Worm (Caenorhabditis elegans) whole organism, L3 larva: Measurements from ENCODE around the gene M163.1.

Experiments
- R02D3.7 ChIP-seq: fragments of 150-350 bp; optimal IDR thresholded peaks from 2 replicates; lab custom pipeline; 2014; ENCODE audit warnings: missing biosample characterization, missing genetic modification characterization
- aly-2 ChIP-seq: fragments of 150-350 bp; optimal IDR thresholded peaks from 2 replicates; lab custom pipeline; 2014; ENCODE audit warnings: missing biosample characterization, missing genetic modification characterization
- ama-1 ChIP-seq: fragments of 150-350 bp; optimal IDR thresholded peaks from 2 replicates; lab custom pipeline; 2018
- ceh-16 ChIP-seq: sonication (generic microtip); optimal IDR thresholded peaks from 2 replicates; lab custom pipeline; 2017; ENCODE audit warnings: missing biosample characterization, missing genetic modification characterization
- ceh-28 ChIP-seq: fragments of 150-350 bp; optimal IDR thresholded peaks from 2 replicates; lab custom pipeline; 2014; ENCODE audit warnings: missing biosample characterization, missing genetic modification reagents, missing genetic modification characterization
- ceh-82 ChIP-seq: fragments of 150-350 bp; optimal IDR thresholded peaks from 2 replicates; lab custom pipeline; 2014; ENCODE audit warnings: missing biosample characterization, missing genetic modification characterization
- ceh-9 ChIP-seq: sonication (generic microtip); optimal IDR thresholded peaks from 2 replicates; lab custom pipeline; 2018; ENCODE audit warnings: missing biosample characterization, missing genetic modification characterization
- egl-5 ChIP-seq: fragments of 150-350 bp; optimal IDR thresholded peaks from 2 replicates; lab custom pipeline; 2017; ENCODE audit warnings: missing biosample characterization, missing genetic modification reagents, missing genetic modification characterization, inconsistent platforms
- elt-1 ChIP-seq: fragments of 150-350 bp; optimal IDR thresholded peaks from 2 replicates; lab custom pipeline; 2014; ENCODE audit warnings: missing biosample characterization, missing genetic modification characterization
- elt-2 ChIP-seq: sonication (generic microtip); optimal IDR thresholded peaks from 2 replicates; lab custom pipeline; 2016; ENCODE audit warnings: missing genetic modification reagents, mild to moderate bottlenecking, missing genetic modification characterization, missing compliant biosample characterization
- elt-3 ChIP-seq, 3 experiments: fragments of 150-350 bp in 1 of 3; sonication (generic microtip) in 2 of 3; optimal IDR thresholded peaks; 2 replicates in 2 of 3; 4 replicates in 1 of 3; lab custom pipeline; 2014 to 2017; ENCODE audit warnings: missing biosample characterization in 3 of 3, missing genetic modification characterization in 3 of 3
- eor-1 ChIP-seq, 2 experiments: fragments of 150-350 bp; optimal IDR thresholded peaks; 2 replicates each; lab custom pipeline; 2014 to 2018; ENCODE audit warnings: missing biosample characterization in 2 of 2, missing genetic modification characterization in 2 of 2
- fkh-10 ChIP-seq: sonication (generic microtip); optimal IDR thresholded peaks from 2 replicates; lab custom pipeline; 2017; ENCODE audit warnings: missing biosample characterization, missing genetic modification reagents, missing genetic modification characterization
- fos-1 ChIP-seq: fragments of 150-350 bp; optimal IDR thresholded peaks from 2 replicates; lab custom pipeline; 2014; ENCODE audit warnings: missing biosample characterization, missing genetic modification characterization
- hmg-11 ChIP-seq: sonication (generic microtip); optimal IDR thresholded peaks from 2 replicates; lab custom pipeline; 2016; ENCODE audit warnings: missing genetic modification characterization, missing compliant biosample characterization
- jun-1 ChIP-seq: fragments of 150-350 bp; optimal IDR thresholded peaks from 2 replicates; lab custom pipeline; 2014; ENCODE audit warnings: missing biosample characterization, missing genetic modification reagents, missing genetic modification characterization
- lin-15B ChIP-seq: fragments of 150-350 bp; optimal IDR thresholded peaks from 2 replicates; lab custom pipeline; 2014; ENCODE audit warnings: missing biosample characterization, missing genetic modification characterization
- lin-39 ChIP-seq: fragments of 150-350 bp; optimal IDR thresholded peaks from 2 replicates; lab custom pipeline; 2018; ENCODE audit warnings: missing biosample characterization, missing genetic modification reagents, missing genetic modification characterization
- lsy-12 ChIP-seq: sonication (generic microtip); optimal IDR thresholded peaks from 2 replicates; lab custom pipeline; 2016; ENCODE audit warnings: mild to moderate bottlenecking, missing genetic modification characterization, missing compliant biosample characterization
- mdl-1 ChIP-seq: fragments of 150-350 bp; optimal IDR thresholded peaks from 2 replicates; lab custom pipeline; 2014; ENCODE audit warnings: missing biosample characterization, missing genetic modification characterization
- mml-1 ChIP-seq: fragments of 150-350 bp; sonication (generic microtip); optimal IDR thresholded peaks from 3 replicates; lab custom pipeline; 2014; ENCODE audit warnings: missing biosample characterization, missing genetic modification characterization
- nfya-1 ChIP-seq: sonication (generic microtip); optimal IDR thresholded peaks from 2 replicates; lab custom pipeline; 2017; ENCODE audit warnings: missing genetic modification characterization, mild to moderate bottlenecking, missing compliant biosample characterization, antibody characterized with exemption, moderate library complexity; ENCODE audit not compliant: insufficient read depth
- nhr-11 ChIP-seq: fragments of 150-350 bp; optimal IDR thresholded peaks from 2 replicates; lab custom pipeline; 2014; ENCODE audit warnings: missing biosample characterization, missing genetic modification characterization
- nhr-12 ChIP-seq: fragments of 150-350 bp; optimal IDR thresholded peaks from 2 replicates; lab custom pipeline; 2014; ENCODE audit warnings: missing biosample characterization, missing genetic modification characterization
- nhr-23 ChIP-seq: fragments of 150-350 bp; optimal IDR thresholded peaks from 2 replicates; lab custom pipeline; 2014; ENCODE audit warnings: missing biosample characterization, missing genetic modification reagents, missing genetic modification characterization
- nhr-237 ChIP-seq: fragments of 150-350 bp; optimal IDR thresholded peaks from 2 replicates; lab custom pipeline; 2014; ENCODE audit warnings: missing biosample characterization, missing genetic modification characterization
- nhr-25 ChIP-seq: sonication (generic microtip); optimal IDR thresholded peaks from 2 replicates; lab custom pipeline; 2017; ENCODE audit warnings: missing biosample characterization, missing genetic modification characterization
- nhr-43 ChIP-seq: sonication (generic microtip); optimal IDR thresholded peaks from 2 replicates; lab custom pipeline; 2016; ENCODE audit warnings: mild to moderate bottlenecking, missing genetic modification characterization, missing compliant biosample characterization; ENCODE audit not compliant: poor library complexity, severe bottlenecking
- nhr-67 ChIP-seq: fragments of 150-350 bp; optimal IDR thresholded peaks from 2 replicates; lab custom pipeline; 2014; ENCODE audit warnings: missing biosample characterization, missing genetic modification characterization
- nhr-76 ChIP-seq: fragments of 150-350 bp; sonication (generic microtip); optimal IDR thresholded peaks from 5 replicates; lab custom pipeline; 2014; ENCODE audit warnings: missing biosample characterization, missing genetic modification characterization
- nhr-77 ChIP-seq: fragments of 150-350 bp; optimal IDR thresholded peaks from 2 replicates; lab custom pipeline; 2014; ENCODE audit warnings: missing biosample characterization, missing genetic modification characterization
- pha-4 ChIP-seq: fragments of 150-350 bp; optimal IDR thresholded peaks from 2 replicates; lab custom pipeline; 2014; ENCODE audit warnings: missing biosample characterization, missing genetic modification reagents, missing genetic modification characterization
- pqm-1 ChIP-seq: fragments of 150-350 bp; optimal IDR thresholded peaks from 2 replicates; lab custom pipeline; 2017; ENCODE audit warnings: missing biosample characterization, missing genetic modification characterization, inconsistent platforms
- sea-2 ChIP-seq: fragments of 150-350 bp; sonication (generic microtip); optimal IDR thresholded peaks from 4 replicates; lab custom pipeline; 2014; ENCODE audit warnings: missing biosample characterization, missing genetic modification reagents, missing genetic modification characterization
- skn-1 ChIP-seq: fragments of 150-350 bp; optimal IDR thresholded peaks from 2 replicates; lab custom pipeline; 2014; ENCODE audit warnings: missing biosample characterization, missing genetic modification characterization
- snpc-4 ChIP-seq: fragments of 150-350 bp; optimal IDR thresholded peaks from 2 replicates; lab custom pipeline; 2014; ENCODE audit warnings: missing biosample characterization, missing genetic modification characterization
- unc-39 ChIP-seq: sonication (generic microtip); optimal IDR thresholded peaks from 4 replicates; lab custom pipeline; 2017; ENCODE audit warnings: missing biosample characterization, missing genetic modification characterization
- unc-62 ChIP-seq: fragments of 150-350 bp; sonication (generic microtip); optimal IDR thresholded peaks from 4 replicates; lab custom pipeline; 2014; ENCODE audit warnings: missing biosample characterization, missing genetic modification reagents, missing genetic modification characterization
- zag-1 ChIP-seq: fragments of 150-350 bp; optimal IDR thresholded peaks from 2 replicates; lab custom pipeline; 2014; ENCODE audit warnings: missing biosample characterization, missing genetic modification characterization
- ztf-11 ChIP-seq: fragments of 150-350 bp; optimal IDR thresholded peaks from 2 replicates; lab custom pipeline; 2014; ENCODE audit warnings: missing biosample characterization, missing genetic modification characterization
- ztf-4 ChIP-seq: fragments of 150-350 bp; optimal IDR thresholded peaks from 2 replicates; lab custom pipeline; 2014; ENCODE audit warnings: missing biosample characterization, missing genetic modification characterization

Gene M163.1

ce11 chrX:14515028-14515427, 11.4 kb upstream of the M163.1 start, which contains the start of gene gcsh-1:
TSS of gene gcsh-1 (minus strand) at chrX:14515073.
- TF ChIP-seq nhr-11 (tag; lab: Kevin White, UChicago) = no peak
- TF ChIP-seq hmg-11 = no peak
- TF ChIP-seq elt-2 = peak; percentile 62
- no peak for TF ChIP-seq nhr-77 (tag; lab: Kevin White, UChicago)
- TF ChIP-seq pha-4 (tag; lab: Kevin White, UChicago) = no peak
- no peak for TF ChIP-seq ztf-11 (tag; lab: Kevin White, UChicago)
- no peak for TF ChIP-seq lsy-12
- TF ChIP-seq pqm-1 (tag; lab: Kevin White, UChicago) = peak; percentile 45
- no peak for TF ChIP-seq nhr-237 (tag; lab: Kevin White, UChicago)
- no peak for TF ChIP-seq nfya-1 (tag; lab: Kevin White, UChicago)

DNA sequence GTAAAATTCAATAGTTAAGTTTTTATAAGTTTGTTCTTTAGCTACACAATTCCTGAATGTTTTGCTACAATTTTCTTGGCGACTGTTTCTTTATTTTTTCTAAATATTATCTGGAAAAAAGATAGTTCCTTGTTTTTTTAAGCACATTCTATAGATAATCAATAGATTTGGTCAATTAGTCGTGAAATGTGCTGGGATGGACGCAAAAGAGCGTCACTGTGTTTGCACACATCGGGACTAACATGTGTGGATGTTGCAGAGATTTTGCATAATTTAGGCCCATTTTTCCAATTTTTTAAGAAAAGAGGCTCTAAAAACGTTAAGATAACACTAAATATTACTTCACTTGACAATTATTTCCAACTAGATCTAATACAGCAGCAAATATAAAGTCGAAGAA, 9.8 kb upstream of the M163.1 start:
- TF ChIP-seq lin-39 (tag; lab: Kevin White, UChicago) (peak; percentile 37), ceh-16 (tag; lab: Kevin White, UChicago) (no peak), nhr-76 (tag; lab: Kevin White, UChicago) (no peak), nfya-1 (tag; lab: Kevin White, UChicago) (peak; percentile 4), egl-5 (tag; lab: Kevin White, UChicago) (peak; percentile 60), pha-4 (tag; lab: Kevin White, UChicago) (peak; percentile 12)
- TF ChIP-seq, all 47 proteins: peak for 4

DNA sequence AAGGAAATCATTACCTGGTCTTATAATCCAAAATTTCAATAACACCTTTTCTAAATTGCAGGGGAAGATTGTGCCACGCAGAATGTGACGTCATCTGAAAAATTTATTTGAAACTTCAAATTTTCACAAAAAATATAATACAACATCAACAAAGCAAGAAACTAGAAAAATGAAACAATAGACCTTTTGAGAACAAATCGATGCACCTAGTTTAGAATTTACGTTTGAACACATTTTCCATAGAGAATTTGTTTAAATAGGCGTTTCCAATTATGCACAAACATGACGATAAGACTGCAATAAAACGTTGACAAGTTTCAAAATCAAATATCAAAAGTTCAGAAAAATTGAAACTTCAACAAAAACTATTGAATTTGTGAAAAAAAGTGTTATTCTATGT, 9.2 kb upstream of the M163.1 start, which contains the start of gene fbxa-141:
fbxa-141 (minus strand) TSS at position 101 of the 400 bp plus-strand sequence.
- TF ChIP-seq fkh-10 (GFP tag; lab: Kevin White, UChicago) (no peak), eor-1 (tag; optimal IDR thresholded peaks at IDR 0.05; lab: Kevin White, UChicago) (no peak), elt-3 (tag; optimal IDR thresholded peaks at IDR 0.05; lab: Kevin White, UChicago) (no peak), unc-39 (tag; lab: Kevin White, UChicago) (no peak), aly-2 (no peak)

- TF ChIP-seq zag-1 (tag; lab: Kevin White, UChicago) (no peak), R02D3.7 (no peak), eor-1 (tag; optimal IDR thresholded peaks at IDR 0.05; lab: Kevin White, UChicago) (no peak), ceh-9 (no peak), unc-62 (GFP tag; lab: Kevin White, UChicago) (no peak), lin-39 (tag; lab: Kevin White, UChicago) (no peak), nhr-76 (tag; lab: Kevin White, UChicago) (no peak), jun-1 (tag; lab: Kevin White, UChicago) (no peak), elt-2 (no peak), ceh-82 (tag; lab: Kevin White, UChicago) (no peak), nhr-77 (tag; lab: Kevin White, UChicago) (no peak), mdl-1 (tag; lab: Kevin White, UChicago) (no peak), elt-1 (tag; lab: Kevin White, UChicago) (no peak), fos-1 (tag; lab: Kevin White, UChicago) (no peak), ceh-16 (tag; lab: Kevin White, UChicago) (no peak), ztf-11 (tag; lab: Kevin White, UChicago) (no peak), mml-1 (no peak)
Observed at ce11 chrX:14510358-14510757, 6.7 kb upstream of the M163.1 start.

DNA sequence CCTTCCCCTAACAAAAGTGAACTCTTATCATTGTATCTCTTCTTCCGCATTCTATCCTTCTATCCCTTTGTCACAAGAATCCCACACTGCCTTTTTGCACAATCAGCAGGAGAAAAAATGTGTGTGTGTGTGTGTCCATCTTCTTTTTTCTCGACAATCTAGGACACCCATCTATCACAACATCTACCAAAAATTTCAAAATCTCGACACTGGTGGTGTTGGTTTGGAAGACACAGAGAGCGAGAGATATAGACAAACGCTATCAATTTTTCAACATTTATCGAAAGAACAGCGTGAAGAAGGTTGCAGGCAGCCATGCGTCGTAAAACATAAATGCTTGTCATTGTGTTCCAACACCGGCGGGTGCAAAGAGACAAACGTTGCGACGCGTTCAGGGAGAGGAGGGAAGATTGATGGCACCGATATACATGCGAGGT, 5.2 kb upstream of the M163.1 start:
- TF ChIP-seq nhr-12 = no peak
- TF ChIP-seq nhr-43 (tag; lab: Kevin White, UChicago) = peak; percentile 61
- no peak for TF ChIP-seq ztf-4 (tag; lab: Kevin White, UChicago)
- TF ChIP-seq ztf-11 (tag; lab: Kevin White, UChicago) = no peak
- TF ChIP-seq ama-1 = no peak
- peak; percentile 82 for TF ChIP-seq nhr-25 (tag; lab: Kevin White, UChicago)
- no peak for TF ChIP-seq nhr-67
- peak; percentile 89 for TF ChIP-seq elt-1 (tag; lab: Kevin White, UChicago)
- TF ChIP-seq ceh-9 = no peak
- TF ChIP-seq eor-1 (tag; optimal IDR thresholded peaks at IDR 0.05; lab: Kevin White, UChicago) = no peak
- TF ChIP-seq fkh-10 (GFP tag; lab: Kevin White, UChicago) = no peak
- TF ChIP-seq egl-5 (tag; lab: Kevin White, UChicago) = peak; percentile 34
- peak; percentile 12 for TF ChIP-seq lin-15B (tag; lab: Kevin White, UChicago)
- TF ChIP-seq snpc-4 (tag; lab: Kevin White, UChicago) = no peak
- TF ChIP-seq nhr-11 (tag; lab: Kevin White, UChicago) = peak; percentile 59
- no peak for TF ChIP-seq lsy-12
- TF ChIP-seq unc-39 (tag; lab: Kevin White, UChicago) = no peak
- TF ChIP-seq nhr-76 (tag; lab: Kevin White, UChicago) = no peak
- TF ChIP-seq ceh-82 (tag; lab: Kevin White, UChicago) = no peak
- TF ChIP-seq mdl-1 (tag; lab: Kevin White, UChicago) = no peak
- no peak for TF ChIP-seq fos-1 (tag; lab: Kevin White, UChicago)
- no peak for TF ChIP-seq skn-1 (tag; lab: Kevin White, UChicago)
- peak; percentile 45 to 69 (median 60) for TF ChIP-seq elt-3 (tag; optimal IDR thresholded peaks at IDR 0.05; lab: Kevin White, UChicago)
- TF ChIP-seq unc-62 (GFP tag; lab: Kevin White, UChicago) = peak; percentile 91
- peak; percentile 13 for TF ChIP-seq elt-2
- TF ChIP-seq nhr-23 = peak; percentile 90
- no peak for TF ChIP-seq sea-2
- no peak for TF ChIP-seq nhr-237 (tag; lab: Kevin White, UChicago)
- TF ChIP-seq ceh-28 = peak; percentile 62
- no peak for TF ChIP-seq zag-1 (tag; lab: Kevin White, UChicago)
- no peak for TF ChIP-seq ceh-16 (tag; lab: Kevin White, UChicago)
- no peak for TF ChIP-seq pqm-1 (tag; lab: Kevin White, UChicago)
- TF ChIP-seq mml-1 = no peak
